Worm (Caenorhabditis elegans) whole organism, mixed stage, embryonic: ENCODE results near the gene vha-17.

Source experiments
- ces-1 ChIP-seq: fragments of 150-350 bp; optimal IDR thresholded peaks from 2 replicates; lab custom pipeline; 2014; ENCODE audit warnings: missing biosample characterization, missing genetic modification reagents, missing genetic modification characterization
- elt-1 ChIP-seq: sonication (generic microtip); optimal IDR thresholded peaks from 2 replicates; lab custom pipeline; 2017; ENCODE audit warnings: missing genetic modification characterization, mild to moderate bottlenecking, missing compliant biosample characterization, antibody characterized with exemption, moderate library complexity, borderline replicate concordance; ENCODE audit not compliant: insufficient read depth
- ham-2 ChIP-seq: fragments of 200-800 bp; sonication (Bioruptor generic); optimal IDR thresholded peaks from 2 replicates; lab custom pipeline; 2018; ENCODE audit warnings: mild to moderate bottlenecking, missing genetic modification characterization, missing compliant biosample characterization
- mls-2 ChIP-seq: sonication (generic microtip); optimal IDR thresholded peaks from 2 replicates; lab custom pipeline; 2016; ENCODE audit warnings: mild to moderate bottlenecking, missing genetic modification characterization, moderate library complexity, missing compliant biosample characterization
- nhr-12 ChIP-seq: fragments of 150-350 bp; optimal IDR thresholded peaks from 2 replicates; lab custom pipeline; 2014; ENCODE audit warnings: missing biosample characterization, missing genetic modification characterization
- snpc-4 ChIP-seq: fragments of 150-350 bp; optimal IDR thresholded peaks from 2 replicates; lab custom pipeline; 2014; ENCODE audit warnings: missing biosample characterization, missing genetic modification characterization
- unc-39 ChIP-seq: fragments of 150-350 bp; optimal IDR thresholded peaks from 2 replicates; lab custom pipeline; 2014; ENCODE audit warnings: missing biosample characterization, missing genetic modification characterization
- zip-8 ChIP-seq: fragments of 150-350 bp; optimal IDR thresholded peaks from 2 replicates; lab custom pipeline; 2014; ENCODE audit warnings: missing biosample characterization, missing genetic modification characterization
- ztf-11 ChIP-seq: fragments of 150-350 bp; optimal IDR thresholded peaks from 2 replicates; lab custom pipeline; 2014; ENCODE audit warnings: missing biosample characterization, missing genetic modification characterization

ce11 chrIV:9303994-9304393 is 17.6 kb upstream of the vha-17 start, which contains the start of gene F49C12.4:
- TF ChIP-seq ces-1 = no peak
- TF ChIP-seq mls-2 = no peak
- no peak for TF ChIP-seq ham-2 (GFP tag; lab: Kevin White, UChicago)
- no peak for TF ChIP-seq ztf-11 (tag; lab: Kevin White, UChicago)
- no peak for TF ChIP-seq unc-39
- TF ChIP-seq nhr-12 (tag; lab: Kevin White, UChicago) = no peak
- TF ChIP-seq elt-1 (tag; lab: Kevin White, UChicago) = peak; percentile 61
- TF ChIP-seq snpc-4 (tag; lab: Kevin White, UChicago) = no peak
- TF ChIP-seq zip-8 (tag; lab: Kevin White, UChicago) = no peak
